Worm (Caenorhabditis elegans) whole organism, L1 larva: ENCODE results near the gene F07C3.2.

Experiments
- ama-1 ChIP-seq: fragments of 150-350 bp; optimal IDR thresholded peaks from 2 replicates; lab custom pipeline; 2014
- ceh-82 ChIP-seq, 3 experiments: fragments of 150-350 bp in 1 of 3; sonication (generic microtip) in 2 of 3; optimal IDR thresholded peaks; 2 replicates each; lab custom pipeline; 2014 to 2017; ENCODE audit warnings: missing biosample characterization in 3 of 3, missing genetic modification characterization in 3 of 3
- lin-13 ChIP-seq: fragments of 150-350 bp; optimal IDR thresholded peaks from 2 replicates; lab custom pipeline; 2014; ENCODE audit warnings: missing biosample characterization, missing genetic modification reagents, missing genetic modification characterization
- lin-39 ChIP-seq: fragments of 150-350 bp; optimal IDR thresholded peaks from 2 replicates; lab custom pipeline; 2014; ENCODE audit warnings: missing biosample characterization, missing genetic modification reagents, missing genetic modification characterization
- mdl-1 ChIP-seq, 2 experiments: fragments of 150-350 bp; optimal IDR thresholded peaks; 2 replicates each; lab custom pipeline; 2014 to 2017; ENCODE audit warnings: missing biosample characterization in 2 of 2, missing genetic modification characterization in 2 of 2, inconsistent platforms in 1 of 2
- mef-2 ChIP-seq: fragments of 150-350 bp; optimal IDR thresholded peaks from 2 replicates; lab custom pipeline; 2014; ENCODE audit warnings: missing biosample characterization, missing genetic modification characterization
- nhr-28 ChIP-seq: fragments of 150-350 bp; optimal IDR thresholded peaks from 2 replicates; lab custom pipeline; 2014; ENCODE audit warnings: missing biosample characterization, missing genetic modification characterization
- pag-3 ChIP-seq: sonication (generic microtip); optimal IDR thresholded peaks from 2 replicates; lab custom pipeline; 2017; ENCODE audit warnings: missing genetic modification characterization, mild to moderate bottlenecking, missing compliant biosample characterization, antibody characterized with exemption, borderline replicate concordance; ENCODE audit not compliant: insufficient read depth
- snpc-4 ChIP-seq: fragments of 150-350 bp; optimal IDR thresholded peaks from 2 replicates; lab custom pipeline; 2014; ENCODE audit warnings: missing biosample characterization, missing genetic modification characterization
- sox-4 ChIP-seq: sonication (generic microtip); optimal IDR thresholded peaks from 2 replicates; lab custom pipeline; 2016; ENCODE audit warnings: missing genetic modification characterization, missing compliant biosample characterization
- ztf-4 ChIP-seq: fragments of 150-350 bp; optimal IDR thresholded peaks from 2 replicates; lab custom pipeline; 2014; ENCODE audit warnings: missing biosample characterization, missing genetic modification characterization

DNA sequence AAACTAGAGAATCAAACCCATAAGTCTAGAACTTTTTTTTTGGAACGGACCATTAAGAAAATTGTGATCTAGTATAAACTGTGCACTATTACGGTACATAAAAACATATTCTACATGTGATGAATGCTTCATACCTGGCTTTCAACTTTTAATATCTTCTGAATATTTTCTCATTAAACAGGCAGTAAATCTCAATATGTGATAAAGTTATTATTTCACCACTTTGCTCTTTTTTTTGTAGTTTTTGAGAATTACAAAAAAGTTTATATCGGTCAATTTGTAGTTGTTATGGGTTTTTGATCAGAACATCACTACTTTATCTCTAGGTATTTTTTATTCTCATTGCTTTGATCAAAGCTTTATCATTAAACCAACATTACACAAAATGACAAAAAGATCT, 1.5 kb upstream of the F07C3.2 start:
- TF ChIP-seq sox-4 (tag; lab: Kevin White, UChicago) (no peak), lin-39 (no peak), mdl-1 (tag; optimal IDR thresholded peaks at IDR 0.05; lab: Kevin White, UChicago) (no peak), ama-1 (no peak), nhr-28 (no peak), lin-13 (GFP tag; lab: Kevin White, UChicago) (no peak), pag-3 (tag; lab: Kevin White, UChicago) (no peak), snpc-4 (tag; lab: Kevin White, UChicago) (no peak), ceh-82 (tag; optimal IDR thresholded peaks at IDR 0.05; lab: Kevin White, UChicago) (no peak), mef-2 (tag; lab: Kevin White, UChicago) (no peak), ztf-4 (tag; lab: Kevin White, UChicago) (no peak)
